Fruit fly (Drosophila melanogaster): ENCODE results near the gene BI-1.

The BI-1 gene

dm6 chr3L:8308891-8309352 lies at the start of gene BI-1:
Gene BI-1, minus strand, starts transcription at chr3L:8308941.
- TF ChIP-seq acj6 (GFP tag; optimal IDR thresholded peaks at IDR 0.05) = no peak
- no peak for TF ChIP-seq spab (GFP tag; optimal IDR thresholded peaks at IDR 0.05)
- peak; percentile 16 for TF ChIP-seq fd59A (GFP tag; optimal IDR thresholded peaks at IDR 0.05)
- no peak for TF ChIP-seq CG1621 (tag; optimal IDR thresholded peaks at IDR 0.05)
- TF ChIP-seq topi (GFP tag; optimal IDR thresholded peaks at IDR 0.05) = peak; percentile 75
- TF ChIP-seq Lpt (GFP tag; optimal IDR thresholded peaks at IDR 0.05) = no peak
- TF ChIP-seq fd85E (GFP tag; optimal IDR thresholded peaks at IDR 0.05) = peak; percentile 38
- no peak for TF ChIP-seq CG34406 (GFP tag; optimal IDR thresholded peaks at IDR 0.05)
- TF ChIP-seq salr (GFP tag; optimal IDR thresholded peaks at IDR 0.05) = no peak
- TF ChIP-seq dac (GFP tag; optimal IDR thresholded peaks at IDR 0.05) = no peak
- no peak for TF ChIP-seq CG16779 (tag; optimal IDR thresholded peaks at IDR 0.05)
- no peak for TF ChIP-seq svp (GFP tag)
- no peak for TF ChIP-seq CG15336 (GFP tag; IDR thresholded peaks at IDR 0.05)
- peak; percentile 75 for TF ChIP-seq esn (GFP tag; optimal IDR thresholded peaks at IDR 0.05)
- peak; percentile 22; the same call in 1 of the 3 replicates for TF ChIP-seq CG8119 (GFP tag; IDR thresholded peaks at IDR 0.05)
- TF ChIP-seq CG11294 (GFP tag; IDR thresholded peaks at IDR 0.05) = no peak
- TF ChIP-seq Blimp-1 (GFP tag; optimal IDR thresholded peaks at IDR 0.05) = no peak
- peak; percentile 69 for TF ChIP-seq lz (GFP tag; optimal IDR thresholded peaks at IDR 0.05)
- no peak for TF ChIP-seq Hr38 (GFP tag; optimal IDR thresholded peaks at IDR 0.05)
- peak; percentile 59 for TF ChIP-seq cyc (GFP tag; optimal IDR thresholded peaks at IDR 0.05)
- no peak for TF ChIP-seq CG9139 (GFP tag; optimal IDR thresholded peaks at IDR 0.05)
- no peak for TF ChIP-seq CG6854 (GFP tag; optimal IDR thresholded peaks at IDR 0.05)
- peak; percentile 43 for TF ChIP-seq CG11762 (GFP tag; optimal IDR thresholded peaks at IDR 0.05; ENCODE audit: insufficient read depth)
- no peak for TF ChIP-seq fkh (GFP tag; optimal IDR thresholded peaks at IDR 0.05)
- peak; percentile 28 for TF ChIP-seq Sox14 (GFP tag; optimal IDR thresholded peaks at IDR 0.05)
- peak; percentile 39 for TF ChIP-seq Ets96B (tag; optimal IDR thresholded peaks at IDR 0.05)
- no peak for TF ChIP-seq Smox (GFP tag; optimal IDR thresholded peaks at IDR 0.05)
- no peak for TF ChIP-seq CG11902 (GFP tag; optimal IDR thresholded peaks at IDR 0.05)
- no peak for TF ChIP-seq pdm3 (GFP tag; optimal IDR thresholded peaks at IDR 0.05)
- no peak for TF ChIP-seq eg (GFP tag; IDR thresholded peaks at IDR 0.05)
- peak; percentile 67 for TF ChIP-seq dsx (GFP tag; optimal IDR thresholded peaks at IDR 0.05; ENCODE audit: poor library complexity, severe bottlenecking)
- TF ChIP-seq ss (GFP tag; optimal IDR thresholded peaks at IDR 0.05) = no peak
- TF ChIP-seq CG32006 (GFP tag; optimal IDR thresholded peaks at IDR 0.05) = no peak
- no peak for TF ChIP-seq CG3919 (GFP tag; optimal IDR thresholded peaks at IDR 0.05)
- no peak for TF ChIP-seq Sox102F (GFP tag; optimal IDR thresholded peaks at IDR 0.05)
- TF ChIP-seq Hr39 (GFP tag; optimal IDR thresholded peaks at IDR 0.05) = no peak
- TF ChIP-seq Eip78C (GFP tag) = peak; percentile 80
- TF ChIP-seq Sox15 (GFP tag; optimal IDR thresholded peaks at IDR 0.05) = peak; percentile 19
- TF ChIP-seq net (GFP tag; optimal IDR thresholded peaks at IDR 0.05) = no peak
- TF ChIP-seq vri (GFP tag; optimal IDR thresholded peaks at IDR 0.05) = no peak
- TF ChIP-seq CG6808 (GFP tag; optimal IDR thresholded peaks at IDR 0.05) = peak; percentile 52
- no peak for TF ChIP-seq CG7368 (GFP tag; optimal IDR thresholded peaks at IDR 0.05)
- peak; percentile 40 for TF ChIP-seq CG8632 (GFP tag; optimal IDR thresholded peaks at IDR 0.05)
- TF ChIP-seq achi (GFP tag; optimal IDR thresholded peaks at IDR 0.05) = no peak
- no peak for TF ChIP-seq Met (GFP tag; optimal IDR thresholded peaks at IDR 0.05)
- TF ChIP-seq CG6276 (GFP tag; optimal IDR thresholded peaks at IDR 0.05) = no peak
- TF ChIP-seq CG8319 (GFP tag; optimal IDR thresholded peaks at IDR 0.05) = peak; percentile 63
- TF ChIP-seq CG4318 (GFP tag; optimal IDR thresholded peaks at IDR 0.05) = no peak
- TF ChIP-seq CG10631 (GFP tag; optimal IDR thresholded peaks at IDR 0.05) = no peak
- TF ChIP-seq CG3032 (tag; optimal IDR thresholded peaks at IDR 0.05) = peak; percentile 66
- no peak for TF ChIP-seq CG10669 (GFP tag; optimal IDR thresholded peaks at IDR 0.05)
- peak; percentile 37 for TF ChIP-seq CG6792 (GFP tag; optimal IDR thresholded peaks at IDR 0.05)
